Worm (Caenorhabditis elegans) whole organism, L4 larva: ENCODE results near the gene rgs-5.

Experiments used
- ama-1 ChIP-seq: fragments of 150-350 bp; optimal IDR thresholded peaks from 2 replicates; lab custom pipeline; 2014; ENCODE audit warnings: inconsistent platforms, mixed read lengths
- ceh-44 ChIP-seq: fragments of 200-800 bp; sonication (Bioruptor generic); IDR thresholded peaks from 2 replicates; pipeline ENCODE4 v1.3.6; 2022; ENCODE audit warnings: missing genetic modification reagents, missing genetic modification characterization, missing compliant biosample characterization
- fkh-10 ChIP-seq: fragments of 150-350 bp; optimal IDR thresholded peaks from 2 replicates; lab custom pipeline; 2014; ENCODE audit warnings: missing biosample characterization, missing genetic modification reagents, missing genetic modification characterization
- php-3 ChIP-seq: fragments of 200-800 bp; sonication (Bioruptor generic); IDR thresholded peaks from 2 replicates; pipeline ENCODE4 v1.3.6; 2022; ENCODE audit warnings: missing genetic modification reagents, missing genetic modification characterization, missing compliant biosample characterization

ce11 chrIII:5721888-5722287, 23.5 kb downstream of the rgs-5 start:
- TF ChIP-seq ceh-44 (GFP tag; lab: Robert Waterston, UW) (0 out of 2 replicates have a peak, but pooled peaks have one; percentile 27), php-3 (GFP tag; lab: Robert Waterston, UW) (no peak), ama-1 (no peak), fkh-10 (GFP tag; lab: Kevin White, UChicago) (no peak)
